Fruit fly (Drosophila melanogaster) whole organism, embryonic: ENCODE results near the gene hng2.

ENCODE experiments used
- Abd-B ChIP-seq: fragments of 200-800 bp; sonication (Bioruptor generic); optimal IDR thresholded peaks from 2 replicates; lab custom pipeline; 2018; ENCODE audit warnings: missing biosample characterization, mild to moderate bottlenecking, missing genetic modification characterization, moderate library complexity
- B-H2 ChIP-seq: fragments of 200-800 bp; sonication (Bioruptor generic); optimal IDR thresholded peaks from 2 replicates; lab custom pipeline; 2018; ENCODE audit warnings: missing biosample characterization, mild to moderate bottlenecking, missing genetic modification characterization
- CG12219 ChIP-seq: fragments of 200-800 bp; sonication (Bioruptor generic); optimal IDR thresholded peaks from 3 replicates; lab custom pipeline; 2018; ENCODE audit warnings: missing biosample characterization, mild to moderate bottlenecking, missing genetic modification characterization
- CG12769 ChIP-seq: fragments of 200-800 bp; sonication (Bioruptor generic); optimal IDR thresholded peaks from 2 replicates; lab custom pipeline; 2019; ENCODE audit warnings: missing biosample characterization, mild to moderate bottlenecking, missing genetic modification characterization, moderate library complexity
- CG13894 ChIP-seq: fragments of 200-800 bp; sonication (Bioruptor generic); optimal IDR thresholded peaks from 3 replicates; lab custom pipeline; 2018; ENCODE audit warnings: missing biosample characterization, mild to moderate bottlenecking, missing genetic modification characterization, moderate library complexity
- CG15269 ChIP-seq: fragments of 200-800 bp; sonication (Bioruptor generic); optimal IDR thresholded peaks from 2 replicates; lab custom pipeline; 2018; ENCODE audit warnings: missing biosample characterization, mild to moderate bottlenecking, missing genetic modification characterization, moderate library complexity
- CG15514 ChIP-seq: fragments of 200-800 bp; sonication (Bioruptor generic); optimal IDR thresholded peaks from 3 replicates; lab custom pipeline; 2017; ENCODE audit warnings: missing biosample characterization, missing genetic modification characterization, mild to moderate bottlenecking, moderate library complexity, missing genetic modification reagents
- CG16779 ChIP-seq: fragments of 200-800 bp; sonication (Bioruptor generic); IDR thresholded peaks from 2 replicates; pipeline ENCODE4 v1.3.6; 2022; ENCODE audit warnings: missing biosample characterization, missing genetic modification characterization
- CG2199 ChIP-seq: fragments of 200-800 bp; sonication (Bioruptor generic); IDR thresholded peaks from 3 replicates; pipeline ENCODE4 v1.3.6; 2022; ENCODE audit warnings: missing biosample characterization, missing genetic modification characterization
- CG32767 ChIP-seq: fragments of 200-800 bp; sonication (Bioruptor generic); IDR thresholded peaks from 2 replicates; pipeline ENCODE4 v1.3.6; 2022; ENCODE audit warnings: missing biosample characterization, missing genetic modification characterization
- CG34224 ChIP-seq: fragments of 200-800 bp; sonication (Bioruptor generic); IDR thresholded peaks from 3 replicates; pipeline ENCODE4 v1.3.6; 2022; ENCODE audit warnings: missing biosample characterization, missing genetic modification characterization; ENCODE audit not compliant: partially characterized antibody
- CG3995 ChIP-seq: fragments of 200-800 bp; sonication (Bioruptor generic); optimal IDR thresholded peaks from 3 replicates; lab custom pipeline; 2016; ENCODE audit warnings: missing biosample characterization, missing genetic modification characterization
- CG4707 ChIP-seq: fragments of 200-800 bp; sonication (Bioruptor generic); optimal IDR thresholded peaks from 2 replicates; lab custom pipeline; 2018; ENCODE audit warnings: missing biosample characterization, mild to moderate bottlenecking, missing genetic modification characterization, moderate library complexity
- CG6272 ChIP-seq: fragments of 200-800 bp; sonication (Bioruptor generic); IDR thresholded peaks from 2 replicates; pipeline ENCODE4 v1.3.6; 2022; ENCODE audit warnings: missing biosample characterization, missing genetic modification characterization
- CG6791 ChIP-seq: fragments of 200-800 bp; sonication (Bioruptor generic); IDR thresholded peaks from 3 replicates; pipeline ENCODE4 v1.3.6; 2022; ENCODE audit warnings: missing biosample characterization, missing genetic modification characterization; ENCODE audit not compliant: partially characterized antibody
- CG8281 ChIP-seq: fragments of 200-800 bp; sonication (Bioruptor generic); optimal IDR thresholded peaks from 2 replicates; lab custom pipeline; 2018; ENCODE audit warnings: missing biosample characterization, mild to moderate bottlenecking, missing genetic modification characterization, moderate library complexity
- CG8924 ChIP-seq: fragments of 200-800 bp; optimal IDR thresholded peaks from 3 replicates; lab custom pipeline; 2019; ENCODE audit warnings: missing biosample characterization, mild to moderate bottlenecking, missing genetic modification characterization, moderate library complexity
- CG9932 ChIP-seq: fragments of 200-800 bp; sonication (Bioruptor generic); IDR thresholded peaks from 2 replicates; pipeline ENCODE4 v1.3.6; 2022; ENCODE audit warnings: missing biosample characterization, missing genetic modification characterization
- D ChIP-seq, 2 experiments: fragments of 200-800 bp in 1 of 2; fragments of >200 bp in 1 of 2; sonication (Bioruptor generic) in 1 of 2; optimal IDR thresholded peaks; 2 replicates in 1 of 2; 3 replicates in 1 of 2; lab custom pipeline; 2017; ENCODE audit warnings: mild to moderate bottlenecking in 1 of 2, missing biosample characterization in 1 of 2, missing genetic modification characterization in 1 of 2, missing genetic modification reagents in 1 of 2
- D19B ChIP-seq: fragments of 200-800 bp; sonication (Bioruptor generic); optimal IDR thresholded peaks from 2 replicates; lab custom pipeline; 2017; ENCODE audit warnings: missing biosample characterization, mild to moderate bottlenecking, missing genetic modification characterization
- Hmx ChIP-seq: fragments of 200-800 bp; sonication (Bioruptor generic); optimal IDR thresholded peaks from 2 replicates; lab custom pipeline; 2016; ENCODE audit warnings: missing biosample characterization, missing genetic modification characterization
- Kr ChIP-seq: fragments of 200-800 bp; sonication (Bioruptor generic); optimal IDR thresholded peaks from 2 replicates; lab custom pipeline; 2017; ENCODE audit warnings: missing biosample characterization, mild to moderate bottlenecking, missing genetic modification characterization
- Med ChIP-seq: fragments of 200-800 bp; sonication (Bioruptor generic); peaks from one replicate; lab custom pipeline; 2016; ENCODE audit warnings: missing biosample characterization, missing genetic modification characterization, mild to moderate bottlenecking, inconsistent platforms, moderate library complexity
- Pdp1 ChIP-seq, 2 experiments: fragments of 200-800 bp; sonication (Bioruptor generic); optimal IDR thresholded peaks; 3 replicates each; lab custom pipeline; 2016; ENCODE audit warnings: missing biosample characterization in 2 of 2, missing genetic modification characterization in 2 of 2, mild to moderate bottlenecking in 1 of 2, moderate library complexity in 1 of 2
- Rfx ChIP-seq: fragments of 200-800 bp; sonication (Bioruptor generic); IDR thresholded peaks from 2 replicates; pipeline ENCODE4 v1.3.6; 2022; ENCODE audit warnings: missing biosample characterization, missing genetic modification characterization
- abd-A ChIP-seq: fragments of 200-800 bp; sonication (Bioruptor generic); optimal IDR thresholded peaks from 3 replicates; lab custom pipeline; 2019; ENCODE audit warnings: missing biosample characterization, mild to moderate bottlenecking, missing genetic modification characterization, moderate library complexity
- amos ChIP-seq: fragments of 200-800 bp; sonication (Bioruptor generic); IDR thresholded peaks from 2 replicates; pipeline ENCODE4 v1.3.6; 2022; ENCODE audit warnings: missing biosample characterization, missing genetic modification characterization; ENCODE audit not compliant: partially characterized antibody
- ara ChIP-seq: fragments of 200-800 bp; sonication (Bioruptor generic); IDR thresholded peaks from 2 replicates; pipeline ENCODE4 v1.3.6; 2022; ENCODE audit warnings: missing biosample characterization, missing genetic modification characterization
- bbx ChIP-seq: fragments of 200-800 bp; sonication (Bioruptor generic); IDR thresholded peaks from 2 replicates; pipeline ENCODE4 v1.3.6; 2022; ENCODE audit warnings: missing biosample characterization, missing genetic modification characterization; ENCODE audit not compliant: partially characterized antibody
- cg ChIP-seq: fragments of 200-800 bp; sonication (Bioruptor generic); optimal IDR thresholded peaks from 3 replicates; lab custom pipeline; 2019; ENCODE audit warnings: missing biosample characterization, mild to moderate bottlenecking, missing genetic modification characterization, moderate library complexity
- chinmo ChIP-seq: fragments of 200-800 bp; sonication (Bioruptor generic); IDR thresholded peaks from 4 replicates; pipeline ENCODE4 v1.3.6; 2022; ENCODE audit warnings: missing biosample characterization, missing genetic modification characterization; ENCODE audit not compliant: partially characterized antibody
- chn ChIP-seq: fragments of 200-800 bp; sonication (Bioruptor generic); optimal IDR thresholded peaks from 2 replicates; lab custom pipeline; 2016; ENCODE audit warnings: missing biosample characterization, missing genetic modification characterization
- corto ChIP-seq: fragments of 200-800 bp; sonication (Bioruptor generic); optimal IDR thresholded peaks from 2 replicates; lab custom pipeline; 2016; ENCODE audit warnings: missing biosample characterization, mild to moderate bottlenecking, missing genetic modification characterization, moderate library complexity
- crol ChIP-seq: fragments of 200-800 bp; sonication (Bioruptor generic); IDR thresholded peaks from 2 replicates; pipeline ENCODE4 v1.3.6; 2022; ENCODE audit warnings: missing biosample characterization, missing genetic modification characterization
- kni ChIP-seq: fragments of 200-800 bp; sonication (Bioruptor generic); optimal IDR thresholded peaks from 3 replicates; lab custom pipeline; 2017; ENCODE audit warnings: mild to moderate bottlenecking, missing biosample characterization, missing genetic modification reagents, missing genetic modification characterization
- mirr ChIP-seq: fragments of 200-800 bp; sonication (Bioruptor generic); optimal IDR thresholded peaks from 3 replicates; lab custom pipeline; 2018; ENCODE audit warnings: missing biosample characterization, mild to moderate bottlenecking, missing genetic modification characterization
- oc ChIP-seq: fragments of 200-800 bp; sonication (Bioruptor generic); optimal IDR thresholded peaks from 2 replicates; lab custom pipeline; 2018; ENCODE audit warnings: missing biosample characterization, mild to moderate bottlenecking, missing genetic modification characterization, moderate library complexity
- pros ChIP-seq: fragments of 200-800 bp; sonication (Bioruptor generic); optimal IDR thresholded peaks from 3 replicates; lab custom pipeline; 2019; ENCODE audit warnings: missing biosample characterization, mild to moderate bottlenecking, missing genetic modification characterization, moderate library complexity
- rib ChIP-seq: fragments of 200-800 bp; sonication (Bioruptor generic); IDR thresholded peaks from 2 replicates; pipeline ENCODE4 v1.3.6; 2022; ENCODE audit warnings: missing biosample characterization, missing genetic modification characterization
- sd ChIP-seq: fragments of 200-800 bp; sonication (Bioruptor generic); optimal IDR thresholded peaks from 3 replicates; lab custom pipeline; 2018; ENCODE audit warnings: missing biosample characterization, mild to moderate bottlenecking, missing genetic modification characterization, moderate library complexity
- sens ChIP-seq: fragments of 200-800 bp; sonication (Bioruptor generic); peaks from one replicate; lab custom pipeline; 2016; ENCODE audit warnings: missing biosample characterization, missing genetic modification characterization
- twi ChIP-seq: fragments of 200-800 bp; optimal IDR thresholded peaks from 2 replicates; lab custom pipeline; 2019; ENCODE audit warnings: missing biosample characterization, mild to moderate bottlenecking, missing genetic modification characterization, moderate library complexity
- vvl ChIP-seq: fragments of 200-800 bp; sonication (Bioruptor generic); IDR thresholded peaks from 2 replicates; pipeline ENCODE4 v1.3.6; 2022; ENCODE audit warnings: missing biosample characterization, missing genetic modification characterization
- wek ChIP-seq: fragments of 200-800 bp; sonication (Bioruptor generic); optimal IDR thresholded peaks from 3 replicates; lab custom pipeline; 2018; ENCODE audit warnings: missing biosample characterization, mild to moderate bottlenecking, missing genetic modification characterization, moderate library complexity
- z ChIP-seq: fragments of 200-800 bp; sonication (Bioruptor generic); IDR thresholded peaks from 3 replicates; pipeline ENCODE4 v1.3.6; 2022; ENCODE audit warnings: missing biosample characterization, missing genetic modification characterization

hng2 gene

dm6 chr3R:8807831-8808517 lies 1.9 kb downstream of the hng2 start:
- TF ChIP-seq CG15269 (tag; lab: Kevin White, UChicago) (peak; percentile 51), B-H2 (GFP tag; lab: Kevin White, UChicago) (peak; percentile 49), rib (GFP tag; lab: Robert Waterston, UW) (peak; percentile 10; the same call in 1 of the 2 replicates), abd-A (tag; lab: Kevin White, UChicago) (peak; percentile 84), pros (peak; percentile 97), ara (GFP tag; lab: Robert Waterston, UW) (0 out of 2 replicates have a peak, but pooled peaks have one; percentile 10), CG4707 (no peak), Pdp1 (GFP tag; optimal IDR thresholded peaks at IDR 0.05; lab: Kevin White, UChicago) (peak in 1 of 2 experiments; percentile 63), z (GFP tag; lab: Robert Waterston, UW) (no peak), cg (GFP tag; lab: Kevin White, UChicago) (peak; percentile 37), CG32767 (GFP tag; lab: Robert Waterston, UW) (peak; percentile 51; the same call in 1 of the 2 replicates), oc (tag; lab: Kevin White, UChicago) (peak; percentile 50), CG12769 (tag; lab: Kevin White, UChicago) (peak; percentile 69), Abd-B (GFP tag; lab: Kevin White, UChicago) (no peak), twi (tag; lab: Kevin White, UChicago) (peak; percentile 91), wek (GFP tag; lab: Kevin White, UChicago) (peak; percentile 28), CG16779 (peak; percentile 58; the same call in 1 of the 2 replicates), CG6791 (peak; percentile 68; the same call in 1 of the 3 replicates), Kr (GFP tag; lab: Kevin White, UChicago) (peak; percentile 98), D19B (peak; percentile 24), CG15514 (peak; percentile 6), chinmo (peak; percentile 69; the same call in 1 of the 4 replicates), CG8924 (tag; lab: Kevin White, UChicago) (peak; percentile 33), corto (GFP tag; lab: Kevin White, UChicago) (peak; percentile 16), CG8281 (no peak), CG34224 (GFP tag; lab: Robert Waterston, UW) (0 out of 3 replicates have a peak, but pooled peaks have one; percentile 10), sens (GFP tag; lab: Kevin White, UChicago) (peak; percentile 75), Hmx (GFP tag; lab: Kevin White, UChicago) (no peak), crol (GFP tag; lab: Robert Waterston, UW) (peak; percentile 19; the same call in 1 of the 2 replicates), sd (tag; lab: Kevin White, UChicago) (peak; percentile 13), D (optimal IDR thresholded peaks at IDR 0.05; lab: Kevin White, UChicago) (peak; percentile 30), D (GFP tag; optimal IDR thresholded peaks at IDR 0.05; lab: Kevin White, UChicago) (no peak), CG6272 (GFP tag; lab: Robert Waterston, UW) (no peak), amos (GFP tag; lab: Robert Waterston, UW) (no peak), CG13894 (tag; lab: Kevin White, UChicago) (peak; percentile 97), mirr (GFP tag; lab: Kevin White, UChicago) (peak; percentile 47), CG12219 (GFP tag; lab: Kevin White, UChicago) (no peak), chn (GFP tag; lab: Kevin White, UChicago) (peak; percentile 54), bbx (GFP tag; lab: Robert Waterston, UW) (peak; percentile 47), kni (GFP tag; lab: Kevin White, UChicago) (peak; percentile 95), CG3995 (no peak), CG2199 (peak; percentile 63; the same call in 1 of the 3 replicates), Rfx (GFP tag; lab: Robert Waterston, UW) (0 out of 2 replicates have a peak, but pooled peaks have one; percentile 17), CG9932 (GFP tag; lab: Robert Waterston, UW) (peak; percentile 25; the same call in 1 of the 2 replicates), vvl (peak; percentile 49; the same call in 1 of the 2 replicates), Med (GFP tag; lab: Kevin White, UChicago) (peak; percentile 17)
